Comparison of ENCODE assay signal across 7 worm cellular contexts in the genomic region with DNA sequence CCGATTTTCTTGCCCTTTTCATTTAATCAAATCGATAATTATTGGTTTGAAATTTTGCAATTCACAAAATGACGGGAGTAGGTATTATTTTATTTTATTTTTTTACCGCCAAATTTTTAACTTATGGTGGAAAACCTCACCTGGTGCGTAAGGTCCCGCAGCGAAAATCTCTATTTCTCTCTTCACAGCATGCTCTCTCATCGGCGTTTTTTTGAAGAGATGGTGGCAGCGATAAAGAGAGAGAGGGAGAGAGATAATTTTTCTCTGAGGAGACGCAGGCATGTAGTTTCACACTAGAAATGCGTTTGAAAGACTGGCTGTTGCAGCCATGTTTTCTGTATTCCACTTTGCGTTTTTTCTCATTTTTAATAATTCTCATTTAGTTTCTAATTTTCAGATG.
A peak's percentile ranks its signal among the peaks of the same experiment; 100 is the strongest.
TF ChIP-seq lines count a peak whose summit lies in the region.

T14F9.2 (plus strand) TSS at position 396 of the 400 bp plus-strand sequence.

TF ChIP-seq in whole organism, L1 larva, 84 proteins besides CTCF, POLR2A, EP300 and RAD21 (continues in another document):
- TF ChIP-seq lsy-2 (tag; optimal IDR thresholded peaks at IDR 0.05; lab: Kevin White, UChicago) = peak; percentile 71 to 79
- peak; percentile 76 for TF ChIP-seq mep-1 (tag; optimal IDR thresholded peaks at IDR 0.05; lab: Kevin White, UChicago)
- TF ChIP-seq unc-86 (tag; optimal IDR thresholded peaks at IDR 0.05; lab: Kevin White, UChicago) = no peak
- no peak for TF ChIP-seq vab-15 (tag; optimal IDR thresholded peaks at IDR 0.05; lab: Kevin White, UChicago)
- TF ChIP-seq fkh-10 (GFP tag; optimal IDR thresholded peaks at IDR 0.05; lab: Kevin White, UChicago) = no peak
- TF ChIP-seq hpl-2 (GFP tag; optimal IDR thresholded peaks at IDR 0.05; lab: Kevin White, UChicago) = no peak
- no peak for TF ChIP-seq snpc-4 (tag; optimal IDR thresholded peaks at IDR 0.05; lab: Kevin White, UChicago)
- no peak for TF ChIP-seq sup-37 (GFP tag; optimal IDR thresholded peaks at IDR 0.05; lab: Kevin White, UChicago)
- no peak for TF ChIP-seq sptf-1 (tag; optimal IDR thresholded peaks at IDR 0.05; lab: Kevin White, UChicago)
- peak in 1 of 2 experiments; percentile 71 for TF ChIP-seq lin-35 (GFP tag; optimal IDR thresholded peaks at IDR 0.05; lab: Kevin White, UChicago)
- TF ChIP-seq ets-5 (GFP tag; IDR thresholded peaks at IDR 0.05; lab: Robert Waterston, UW) = no peak
- no peak for TF ChIP-seq pax-3 (tag; optimal IDR thresholded peaks at IDR 0.05; lab: Kevin White, UChicago)
- TF ChIP-seq snu-23 (GFP tag; optimal IDR thresholded peaks at IDR 0.05; lab: Kevin White, UChicago) = peak; percentile 74

TF ChIP-seq in whole organism, L2 larva, 48 proteins besides CTCF, POLR2A, EP300 and RAD21 (continues in another document):
- TF ChIP-seq sma-9 (GFP tag; optimal IDR thresholded peaks at IDR 0.05; lab: Kevin White, UChicago) (peak; percentile 24), sma-9 (tag; optimal IDR thresholded peaks at IDR 0.05; lab: Kevin White, UChicago) (no peak), peb-1 (tag; optimal IDR thresholded peaks at IDR 0.05; lab: Kevin White, UChicago) (no peak), ZK546.5 (tag; optimal IDR thresholded peaks at IDR 0.05; lab: Kevin White, UChicago) (no peak), skn-1 (tag; optimal IDR thresholded peaks at IDR 0.05; lab: Kevin White, UChicago) (no peak), Y55F3AM.14 (GFP tag; optimal IDR thresholded peaks at IDR 0.05; lab: Kevin White, UChicago) (no peak), dmd-4 (tag; optimal IDR thresholded peaks at IDR 0.05; lab: Kevin White, UChicago) (no peak), unc-55 (GFP tag; optimal IDR thresholded peaks at IDR 0.05; lab: Kevin White, UChicago) (peak; percentile 74), F13H6.1 (tag; optimal IDR thresholded peaks at IDR 0.05; lab: Kevin White, UChicago) (peak; percentile 37), ztf-4 (tag; optimal IDR thresholded peaks at IDR 0.05; lab: Kevin White, UChicago) (no peak), lin-11 (tag; optimal IDR thresholded peaks at IDR 0.05; lab: Kevin White, UChicago) (no peak), zag-1 (tag; optimal IDR thresholded peaks at IDR 0.05; lab: Kevin White, UChicago) (no peak), nhr-23 (tag; optimal IDR thresholded peaks at IDR 0.05; lab: Kevin White, UChicago) (no peak)

TF ChIP-seq in whole organism, L3 larva, 47 proteins besides CTCF, POLR2A, EP300 and RAD21 (continues in another document):
- no peak for TF ChIP-seq R02D3.7 (tag; optimal IDR thresholded peaks at IDR 0.05; lab: Kevin White, UChicago)
- peak; percentile 32 for TF ChIP-seq lin-15B (tag; optimal IDR thresholded peaks at IDR 0.05; lab: Kevin White, UChicago)
- TF ChIP-seq lin-39 (tag; optimal IDR thresholded peaks at IDR 0.05; lab: Kevin White, UChicago) = no peak
- no peak for TF ChIP-seq mml-1 (tag; optimal IDR thresholded peaks at IDR 0.05; lab: Kevin White, UChicago)
- TF ChIP-seq mdl-1 (tag; optimal IDR thresholded peaks at IDR 0.05; lab: Kevin White, UChicago) = no peak
- no peak for TF ChIP-seq ceh-9 (tag; optimal IDR thresholded peaks at IDR 0.05; lab: Kevin White, UChicago)
- no peak for TF ChIP-seq ceh-82 (tag; optimal IDR thresholded peaks at IDR 0.05; lab: Kevin White, UChicago)
- no peak for TF ChIP-seq ztf-11 (tag; optimal IDR thresholded peaks at IDR 0.05; lab: Kevin White, UChicago)
- no peak for TF ChIP-seq nhr-237 (tag; optimal IDR thresholded peaks at IDR 0.05; lab: Kevin White, UChicago)
- TF ChIP-seq tbx-2 (tag; optimal IDR thresholded peaks at IDR 0.05; lab: Kevin White, UChicago) = no peak
- TF ChIP-seq ceh-16 (tag; optimal IDR thresholded peaks at IDR 0.05; lab: Kevin White, UChicago) = no peak
- TF ChIP-seq nhr-28 (tag; optimal IDR thresholded peaks at IDR 0.05; lab: Kevin White, UChicago) = no peak
- no peak for TF ChIP-seq unc-62 (GFP tag; optimal IDR thresholded peaks at IDR 0.05; lab: Kevin White, UChicago)
- no peak for TF ChIP-seq sea-2 (GFP tag; optimal IDR thresholded peaks at IDR 0.05; lab: Kevin White, UChicago)

TF ChIP-seq in whole organism, L4 larva, 104 proteins besides CTCF, POLR2A, EP300 and RAD21 (continues in another document):
- TF ChIP-seq dve-1 (tag; optimal IDR thresholded peaks at IDR 0.05; lab: Kevin White, UChicago; ENCODE audit: insufficient read depth) = peak; percentile 72
- no peak for TF ChIP-seq spr-3 (GFP tag; optimal IDR thresholded peaks at IDR 0.05; lab: Kevin White, UChicago)
- TF ChIP-seq nhr-28 (tag; optimal IDR thresholded peaks at IDR 0.05; lab: Kevin White, UChicago) = peak; percentile 10
- no peak for TF ChIP-seq php-3 (GFP tag; IDR thresholded peaks at IDR 0.05; lab: Robert Waterston, UW)
- TF ChIP-seq hlh-30 (tag; optimal IDR thresholded peaks at IDR 0.05; lab: Kevin White, UChicago; ENCODE audit: insufficient read depth) = peak; percentile 77
- TF ChIP-seq egl-27 (tag; optimal IDR thresholded peaks at IDR 0.05; lab: Kevin White, UChicago) = no peak
- TF ChIP-seq egl-43 (GFP tag; IDR thresholded peaks at IDR 0.05; lab: Robert Waterston, UW) = no peak
- peak; percentile 33 for TF ChIP-seq dpl-1 (GFP tag; optimal IDR thresholded peaks at IDR 0.05; lab: Kevin White, UChicago)
- no peak for TF ChIP-seq ceh-82 (tag; optimal IDR thresholded peaks at IDR 0.05; lab: Kevin White, UChicago)
- peak; percentile 56 for TF ChIP-seq hlh-11 (tag; optimal IDR thresholded peaks at IDR 0.05; lab: Kevin White, UChicago)
- peak; percentile 64 for TF ChIP-seq mep-1 (tag; optimal IDR thresholded peaks at IDR 0.05; lab: Kevin White, UChicago)
- no peak for TF ChIP-seq arid-1 (GFP tag; conservative IDR thresholded peaks at IDR 0.05; lab: Robert Waterston, UW)
- TF ChIP-seq dmd-6 (GFP tag; IDR thresholded peaks at IDR 0.05; lab: Robert Waterston, UW) = 0 out of 2 replicates have a peak, but pooled peaks have one; percentile 9

TF ChIP-seq in whole organism, late embryonic, 69 proteins besides CTCF, POLR2A, EP300 and RAD21:
- TF ChIP-seq nfya-1 (tag; optimal IDR thresholded peaks at IDR 0.05; lab: Kevin White, UChicago) (peak; percentile 19), unc-86 (tag; optimal IDR thresholded peaks at IDR 0.05; lab: Kevin White, UChicago) (no peak), tbx-2 (tag; optimal IDR thresholded peaks at IDR 0.05; lab: Kevin White, UChicago) (peak; percentile 4), sox-4 (tag; optimal IDR thresholded peaks at IDR 0.05; lab: Kevin White, UChicago) (no peak), elt-2 (tag; optimal IDR thresholded peaks at IDR 0.05; lab: Kevin White, UChicago) (peak; percentile 27), zip-5 (tag; optimal IDR thresholded peaks at IDR 0.05; lab: Kevin White, UChicago) (no peak), unc-55 (GFP tag; optimal IDR thresholded peaks at IDR 0.05; lab: Kevin White, UChicago) (peak; percentile 18), dmd-4 (tag; optimal IDR thresholded peaks at IDR 0.05; lab: Kevin White, UChicago; ENCODE audit: borderline replicate concordance) (no peak), hlh-6 (tag; optimal IDR thresholded peaks at IDR 0.05; lab: Kevin White, UChicago) (no peak)

TF ChIP-seq in whole organism, mixed stage, embryonic, 35 proteins besides CTCF, POLR2A, EP300 and RAD21:
- peak; percentile 0 for TF ChIP-seq ceh-39 (tag; optimal IDR thresholded peaks at IDR 0.05; lab: Kevin White, UChicago)
- peak; percentile 26 for TF ChIP-seq lin-32 (GFP tag; optimal IDR thresholded peaks at IDR 0.05; lab: Kevin White, UChicago)
- TF ChIP-seq pha-4 (tag; optimal IDR thresholded peaks at IDR 0.05; lab: Kevin White, UChicago) = no peak
- TF ChIP-seq ces-1 (GFP tag; optimal IDR thresholded peaks at IDR 0.05; lab: Kevin White, UChicago) = peak; percentile 11
- peak; percentile 78 for TF ChIP-seq elt-1 (tag; optimal IDR thresholded peaks at IDR 0.05; lab: Kevin White, UChicago; ENCODE audit: borderline replicate concordance, insufficient read depth)
- peak; percentile 12 for TF ChIP-seq nhr-2 (tag; optimal IDR thresholded peaks at IDR 0.05; lab: Kevin White, UChicago)
- TF ChIP-seq bed-3 (GFP tag; optimal IDR thresholded peaks at IDR 0.05; lab: Kevin White, UChicago) = no peak
- TF ChIP-seq nhr-28 (tag; optimal IDR thresholded peaks at IDR 0.05; lab: Kevin White, UChicago) = no peak
- TF ChIP-seq hlh-1 (tag; optimal IDR thresholded peaks at IDR 0.05; lab: Kevin White, UChicago) = peak; percentile 59
- TF ChIP-seq ham-2 (GFP tag; optimal IDR thresholded peaks at IDR 0.05; lab: Kevin White, UChicago) = no peak

TF ChIP-seq in whole organism, young adult, 124 proteins besides CTCF, POLR2A, EP300 and RAD21:
- peak; percentile 84 for TF ChIP-seq hmg-1.2 (GFP tag; IDR thresholded peaks at IDR 0.05; lab: Robert Waterston, UW)
- TF ChIP-seq Y53F4B.3 (GFP tag; IDR thresholded peaks at IDR 0.05; lab: Robert Waterston, UW) = no peak
- TF ChIP-seq efl-1 (GFP tag; optimal IDR thresholded peaks at IDR 0.05; lab: Kevin White, UChicago) = peak; percentile 14
- TF ChIP-seq dpl-1 (GFP tag; optimal IDR thresholded peaks at IDR 0.05; lab: Kevin White, UChicago) = no peak
- TF ChIP-seq lin-40 (tag; optimal IDR thresholded peaks at IDR 0.05; lab: Kevin White, UChicago) = peak; percentile 19
- peak; percentile 11 for TF ChIP-seq nhr-80 (tag; optimal IDR thresholded peaks at IDR 0.05; lab: Kevin White, UChicago)
- peak; percentile 42; the same call in 1 of the 2 replicates for TF ChIP-seq F33H1.4 (GFP tag; IDR thresholded peaks at IDR 0.05; lab: Robert Waterston, UW)
